Worm (Caenorhabditis elegans) whole organism, early embryonic: ENCODE measurements around the gene rps-22.
A peak's percentile ranks its signal among the peaks of the same experiment; 100 is the strongest.

Experiments
- B0310.2 ChIP-seq: sonication (generic microtip); optimal IDR thresholded peaks from 2 replicates; lab custom pipeline; 2016; ENCODE audit warnings: mild to moderate bottlenecking, missing genetic modification characterization, missing compliant biosample characterization
- F13C5.2 ChIP-seq: sonication (generic microtip); optimal IDR thresholded peaks from 2 replicates; lab custom pipeline; 2017; ENCODE audit warnings: mild to moderate bottlenecking, missing genetic modification characterization, inconsistent platforms, missing compliant biosample characterization
- aly-1 ChIP-seq: sonication (generic microtip); optimal IDR thresholded peaks from 2 replicates; lab custom pipeline; 2016; ENCODE audit warnings: missing genetic modification characterization, missing compliant biosample characterization
- ama-1 ChIP-seq: fragments of 150-350 bp; optimal IDR thresholded peaks from 2 replicates; lab custom pipeline; 2014
- ceh-13 ChIP-seq: fragments of 200-800 bp; sonication (Bioruptor generic); optimal IDR thresholded peaks from 2 replicates; lab custom pipeline; 2018; ENCODE audit warnings: mild to moderate bottlenecking, missing genetic modification characterization, missing compliant biosample characterization
- ceh-36 ChIP-seq: sonication (generic microtip); optimal IDR thresholded peaks from 2 replicates; lab custom pipeline; 2016; ENCODE audit warnings: missing genetic modification characterization, inconsistent platforms, missing compliant biosample characterization
- ets-7 ChIP-seq: sonication (generic microtip); optimal IDR thresholded peaks from 2 replicates; lab custom pipeline; 2016; ENCODE audit warnings: missing genotype, missing genetic modification characterization, missing compliant biosample characterization
- flt-1 ChIP-seq: fragments of 200-800 bp; sonication (Bioruptor generic); IDR thresholded peaks from 2 replicates; pipeline ENCODE4 v1.3.6; 2022; ENCODE audit warnings: missing genetic modification characterization, missing compliant biosample characterization
- hmbx-1 ChIP-seq: sonication (generic microtip); optimal IDR thresholded peaks from 2 replicates; lab custom pipeline; 2016; ENCODE audit warnings: mild to moderate bottlenecking, missing genetic modification characterization, missing compliant biosample characterization
- hmg-4 ChIP-seq: fragments of 200-800 bp; sonication (Bioruptor generic); optimal IDR thresholded peaks from 2 replicates; lab custom pipeline; 2018; ENCODE audit warnings: mild to moderate bottlenecking, missing genetic modification characterization, missing compliant biosample characterization
- hnd-1 ChIP-seq: sonication (generic microtip); optimal IDR thresholded peaks from 2 replicates; lab custom pipeline; 2016; ENCODE audit warnings: missing genetic modification characterization, missing compliant biosample characterization
- pes-1 ChIP-seq: fragments of 200-800 bp; sonication (Bioruptor generic); IDR thresholded peaks from 2 replicates; pipeline ENCODE4 v1.3.6; 2022; ENCODE audit warnings: missing genetic modification reagents, missing genetic modification characterization, missing compliant biosample characterization
- scrt-1 ChIP-seq: fragments of 200-800 bp; sonication (Bioruptor generic); IDR thresholded peaks from 2 replicates; pipeline ENCODE4 v1.3.6; 2022; ENCODE audit warnings: missing genetic modification characterization, missing compliant biosample characterization
- sea-1 ChIP-seq: fragments of 200-800 bp; sonication (Bioruptor generic); conservative IDR thresholded peaks from 2 replicates; pipeline ENCODE4 v1.3.6; 2022; ENCODE audit warnings: missing genetic modification characterization, missing compliant biosample characterization
- tbx-11 ChIP-seq: fragments of 200-800 bp; sonication (Bioruptor generic); IDR thresholded peaks from 2 replicates; pipeline ENCODE4 v1.3.6; 2022; ENCODE audit warnings: missing genetic modification characterization, missing compliant biosample characterization
- tbx-37 ChIP-seq: fragments of 200-800 bp; sonication (Bioruptor generic); conservative IDR thresholded peaks from 2 replicates; pipeline ENCODE4 v1.3.6; 2022; ENCODE audit warnings: missing genetic modification reagents, missing genetic modification characterization, missing compliant biosample characterization
- tra-4 ChIP-seq: sonication (generic microtip); optimal IDR thresholded peaks from 2 replicates; lab custom pipeline; 2017; ENCODE audit warnings: missing genetic modification characterization, missing compliant biosample characterization

Gene rps-22

DNA sequence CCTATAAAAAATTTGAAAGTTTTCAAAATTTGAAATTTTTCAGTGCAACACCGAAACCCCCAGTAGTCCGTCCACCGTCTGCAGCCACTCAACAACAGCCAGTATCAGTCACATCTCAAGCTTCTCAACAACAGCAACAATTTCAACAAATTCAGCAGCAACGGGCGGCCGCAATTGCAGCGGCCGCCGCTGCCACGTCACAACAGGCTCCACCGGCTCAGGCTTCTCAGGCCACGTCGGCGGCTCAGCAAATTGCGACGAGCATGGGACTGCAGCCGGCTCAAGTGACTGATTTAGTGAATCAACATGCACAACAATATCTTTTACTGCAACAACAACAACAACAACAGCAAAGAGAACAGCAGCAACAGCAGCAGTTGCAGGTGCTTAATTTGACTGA, 16.2 kb upstream of the rps-22 start:
- TF ChIP-seq flt-1 (GFP tag; lab: Robert Waterston, UW): no peak
- no peak for TF ChIP-seq tbx-11 (GFP tag; lab: Robert Waterston, UW)
- no peak for TF ChIP-seq tbx-37 (GFP tag; lab: Robert Waterston, UW)
- no peak for TF ChIP-seq ceh-13
- TF ChIP-seq ets-7 (tag; lab: Kevin White, UChicago): no peak
- no peak for TF ChIP-seq ceh-36 (tag; lab: Kevin White, UChicago)
- no peak for TF ChIP-seq B0310.2 (tag; lab: Kevin White, UChicago)
- no peak for TF ChIP-seq hmbx-1 (tag; lab: Kevin White, UChicago)
- TF ChIP-seq sea-1 (GFP tag; lab: Robert Waterston, UW): no peak
- TF ChIP-seq hmg-4 (GFP tag; lab: Kevin White, UChicago): no peak
- TF ChIP-seq aly-1 (tag; lab: Kevin White, UChicago): no peak
- no peak for TF ChIP-seq ama-1 (lab: Kevin White, UChicago)
- TF ChIP-seq F13C5.2 (tag; lab: Kevin White, UChicago): no peak
- no peak for TF ChIP-seq hnd-1 (tag; lab: Kevin White, UChicago)
- no peak for TF ChIP-seq pes-1
- TF ChIP-seq scrt-1 (GFP tag; lab: Robert Waterston, UW): no peak
- no peak for TF ChIP-seq tra-4 (tag; lab: Kevin White, UChicago)

DNA sequence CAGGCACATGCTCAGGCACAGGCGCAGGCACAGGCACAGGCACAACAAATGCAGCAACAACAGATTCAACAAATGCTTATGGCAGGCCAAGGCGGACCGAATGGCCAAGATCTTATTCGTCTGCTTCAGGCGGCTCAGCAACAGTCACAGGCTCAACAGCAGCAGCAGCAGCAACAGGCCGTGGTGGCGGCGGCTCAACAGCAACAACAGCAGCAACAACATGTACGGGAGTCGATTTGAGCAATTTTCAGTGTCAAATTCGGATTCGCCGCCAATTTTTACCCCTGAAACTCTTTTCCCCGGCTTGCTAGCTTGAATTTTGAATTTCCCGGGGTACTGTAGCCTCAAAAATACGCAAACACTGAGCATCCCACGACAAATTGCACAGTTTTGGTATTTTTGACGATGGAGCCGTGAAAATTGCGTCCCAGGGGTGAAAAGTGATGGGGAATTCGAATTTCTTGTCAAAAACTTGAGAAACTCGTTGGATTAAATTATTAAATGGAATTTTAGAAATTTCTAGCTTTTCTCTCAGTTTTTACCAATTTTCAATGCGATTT, 12.4 kb upstream of the rps-22 start:
- TF ChIP-seq flt-1 (GFP tag; lab: Robert Waterston, UW): no peak
- TF ChIP-seq pes-1: 0 out of 2 replicates have a peak, but pooled peaks have one; percentile 17
- TF ChIP-seq B0310.2 (tag; lab: Kevin White, UChicago): no peak
- no peak for TF ChIP-seq hnd-1 (tag; lab: Kevin White, UChicago)
- no peak for TF ChIP-seq aly-1 (tag; lab: Kevin White, UChicago)
- no peak for TF ChIP-seq scrt-1 (GFP tag; lab: Robert Waterston, UW)
- TF ChIP-seq tra-4 (tag; lab: Kevin White, UChicago): no peak

DNA sequence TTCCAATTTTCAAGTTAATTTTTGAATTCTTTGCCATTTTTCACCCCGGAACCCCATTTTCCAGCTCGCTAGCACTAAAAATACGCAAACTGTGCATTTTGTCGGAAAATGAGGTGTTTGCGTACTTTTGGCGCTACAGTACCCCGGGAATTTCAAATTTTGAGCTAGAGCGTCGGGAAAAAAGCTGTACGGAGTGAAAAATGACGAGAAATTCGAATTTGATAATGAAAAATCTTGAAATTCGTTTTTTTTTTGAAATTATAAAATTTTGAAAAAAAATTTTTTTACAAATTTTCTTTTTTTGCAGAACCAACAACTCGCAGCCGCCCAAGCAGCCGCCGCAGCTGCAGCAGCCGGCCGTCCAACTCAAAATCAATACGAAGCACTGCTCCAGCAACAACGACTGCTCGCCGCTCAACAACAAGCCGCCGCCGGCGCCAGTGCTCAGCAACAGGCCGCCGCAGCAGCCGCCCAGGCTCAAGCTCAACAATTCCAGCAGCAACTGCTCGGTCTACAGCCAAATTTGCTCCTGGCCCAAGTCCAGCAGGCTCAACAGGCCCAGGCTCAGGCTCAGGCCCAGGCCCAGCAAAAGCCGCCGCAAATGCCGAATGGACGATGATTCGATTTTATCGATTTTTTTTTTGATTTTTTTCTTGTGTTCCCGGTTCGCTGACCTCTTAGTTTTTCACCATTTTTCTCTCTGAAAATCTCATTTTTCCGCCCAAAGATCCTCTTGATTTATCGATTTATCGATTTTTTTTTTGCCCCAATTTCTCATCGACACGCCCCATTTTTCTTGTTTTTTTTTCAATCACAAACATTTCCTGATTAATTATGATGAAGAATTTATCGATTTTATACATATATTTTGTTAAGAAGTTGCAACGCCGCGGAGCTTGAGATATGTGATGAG, 11.4 kb upstream of the rps-22 start:
- no peak for TF ChIP-seq ceh-36 (tag; lab: Kevin White, UChicago)
- peak; percentile 40; the same call in 1 of the 2 replicates for TF ChIP-seq pes-1

DNA sequence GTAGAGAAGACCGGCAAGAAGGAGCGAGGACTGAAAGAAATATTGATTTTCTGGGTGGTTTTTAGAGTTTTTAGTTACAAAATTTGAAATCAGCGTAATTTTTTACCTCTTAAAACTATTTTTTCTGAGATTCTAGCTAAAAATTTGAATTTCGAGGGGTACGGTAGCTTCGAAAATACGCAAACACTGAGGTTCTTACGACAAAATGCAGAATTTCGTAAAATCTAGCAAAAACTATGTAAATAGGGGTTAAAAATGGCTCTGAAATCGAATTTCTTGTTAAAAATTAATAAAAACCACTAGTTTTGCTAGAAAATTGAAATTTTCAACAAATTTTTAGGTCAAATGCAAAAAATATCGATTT, 10.7 kb upstream of the rps-22 start:
- TF ChIP-seq aly-1 (tag; lab: Kevin White, UChicago): no peak
- TF ChIP-seq ceh-36 (tag; lab: Kevin White, UChicago): no peak
- no peak for TF ChIP-seq B0310.2 (tag; lab: Kevin White, UChicago)
- TF ChIP-seq sea-1 (GFP tag; lab: Robert Waterston, UW): no peak
- no peak for TF ChIP-seq scrt-1 (GFP tag; lab: Robert Waterston, UW)
- TF ChIP-seq tbx-11 (GFP tag; lab: Robert Waterston, UW): no peak
- no peak for TF ChIP-seq hmbx-1 (tag; lab: Kevin White, UChicago)
- no peak for TF ChIP-seq ceh-13
- no peak for TF ChIP-seq tbx-37 (GFP tag; lab: Robert Waterston, UW)
- no peak for TF ChIP-seq F13C5.2 (tag; lab: Kevin White, UChicago)
- no peak for TF ChIP-seq hnd-1 (tag; lab: Kevin White, UChicago)

DNA sequence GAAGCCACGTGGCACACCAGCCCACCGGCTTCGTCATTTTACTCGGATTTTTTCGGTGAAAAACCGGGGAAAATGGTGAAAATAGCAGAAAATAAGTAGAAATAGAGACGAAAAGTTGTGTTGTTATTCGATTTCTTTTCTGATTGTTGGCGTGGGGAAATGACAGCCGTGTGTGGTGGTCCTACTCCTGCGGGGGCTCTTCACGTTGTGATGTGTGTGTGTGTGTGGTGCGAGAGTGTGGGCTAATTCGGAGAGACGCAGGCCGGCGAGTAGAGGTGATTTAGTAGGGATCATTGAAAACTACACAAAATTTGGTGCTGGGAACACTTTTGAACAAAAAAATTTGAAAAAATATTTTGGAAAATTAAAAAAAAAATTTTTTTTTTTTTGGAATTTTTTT, 6.8 kb upstream of the rps-22 start, which contains the start of gene F53A3.1:
Gene F53A3.1 (minus strand): TSS at position 150 of the 400 bp plus-strand sequence.
- TF ChIP-seq pes-1 (0 out of 2 replicates have a peak, but pooled peaks have one; percentile 27), F13C5.2 (tag; lab: Kevin White, UChicago) (no peak)

DNA sequence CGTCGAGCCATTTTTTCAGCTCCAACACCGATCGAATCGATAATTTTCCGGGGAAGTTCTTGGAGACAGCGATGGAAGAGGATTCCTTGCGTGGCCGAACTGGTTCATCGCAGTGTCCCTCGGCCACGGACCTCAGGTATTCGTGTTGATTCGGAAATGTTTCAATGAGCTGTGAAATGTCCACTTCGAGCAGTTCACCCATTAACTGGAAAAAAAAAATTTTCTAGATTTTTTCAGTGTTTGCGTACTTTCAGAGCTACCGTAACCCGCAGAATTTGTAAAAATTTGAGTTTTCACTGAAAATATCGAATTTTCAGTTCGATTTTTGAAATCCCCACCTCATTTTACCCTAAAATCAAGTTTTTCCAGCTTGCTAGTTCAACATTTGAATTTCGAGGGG, 2.5 kb upstream of the rps-22 start:
- no peak for TF ChIP-seq flt-1 (GFP tag; lab: Robert Waterston, UW)
- TF ChIP-seq hnd-1 (tag; lab: Kevin White, UChicago): no peak
- TF ChIP-seq scrt-1 (GFP tag; lab: Robert Waterston, UW): no peak
- TF ChIP-seq ceh-36 (tag; lab: Kevin White, UChicago): no peak
- no peak for TF ChIP-seq ceh-13
- no peak for TF ChIP-seq B0310.2 (tag; lab: Kevin White, UChicago)
- TF ChIP-seq tra-4 (tag; lab: Kevin White, UChicago): no peak
- TF ChIP-seq hmg-4 (GFP tag; lab: Kevin White, UChicago): no peak
- TF ChIP-seq pes-1: no peak
- no peak for TF ChIP-seq tbx-11 (GFP tag; lab: Robert Waterston, UW)
- TF ChIP-seq ets-7 (tag; lab: Kevin White, UChicago): no peak
- TF ChIP-seq tbx-37 (GFP tag; lab: Robert Waterston, UW): no peak
- TF ChIP-seq ama-1 (lab: Kevin White, UChicago): no peak
- no peak for TF ChIP-seq sea-1 (GFP tag; lab: Robert Waterston, UW)
- no peak for TF ChIP-seq hmbx-1 (tag; lab: Kevin White, UChicago)
- TF ChIP-seq aly-1 (tag; lab: Kevin White, UChicago): no peak
- no peak for TF ChIP-seq F13C5.2 (tag; lab: Kevin White, UChicago)

DNA sequence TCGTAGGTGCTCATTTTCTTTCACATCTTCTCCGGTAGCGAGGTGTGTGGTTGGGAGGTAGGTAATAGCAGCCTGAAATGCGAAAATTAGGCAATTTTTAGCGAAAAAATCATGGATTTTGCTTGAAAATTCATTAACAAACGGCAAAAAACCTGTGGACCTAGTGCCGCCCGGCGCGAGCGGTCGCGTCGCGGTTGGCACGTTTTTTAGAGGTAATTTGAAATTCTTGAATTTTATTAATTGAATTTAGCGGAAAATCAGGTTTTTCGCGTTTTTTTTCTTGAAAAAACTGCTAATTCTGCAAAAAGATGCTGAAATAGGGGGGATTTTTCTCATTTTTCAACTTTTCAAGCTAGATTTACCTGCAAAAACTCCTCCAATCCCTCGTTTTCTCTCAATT, 973 bp upstream of the rps-22 start:
- TF ChIP-seq hmbx-1 (tag; lab: Kevin White, UChicago): no peak
- no peak for TF ChIP-seq flt-1 (GFP tag; lab: Robert Waterston, UW)
- no peak for TF ChIP-seq B0310.2 (tag; lab: Kevin White, UChicago)
